Worm (Caenorhabditis elegans): Measurements from ENCODE around the gene pmk-1.

pmk-1 gene

ce11 chrIV:8148494-8148893 is at the start of gene pmk-1:
Gene pmk-1, plus strand, starts transcription at chrIV:8148794.
- no peak for TF ChIP-seq dve-1 (tag; optimal IDR thresholded peaks at IDR 0.05)
- no peak for TF ChIP-seq sdc-2 (tag; optimal IDR thresholded peaks at IDR 0.05)
- no peak for TF ChIP-seq pax-1 (tag; optimal IDR thresholded peaks at IDR 0.05)
- TF ChIP-seq ceh-9 (tag; optimal IDR thresholded peaks at IDR 0.05): no peak
- TF ChIP-seq ceh-14 (tag; optimal IDR thresholded peaks at IDR 0.05): no peak
- no peak for TF ChIP-seq unc-55 (GFP tag; optimal IDR thresholded peaks at IDR 0.05)
- TF ChIP-seq ceh-30 (tag; optimal IDR thresholded peaks at IDR 0.05): no peak
- no peak for TF ChIP-seq ahr-1 (tag; optimal IDR thresholded peaks at IDR 0.05)
- TF ChIP-seq elt-4 (tag; optimal IDR thresholded peaks at IDR 0.05): no peak
- TF ChIP-seq odd-2 (tag; optimal IDR thresholded peaks at IDR 0.05): no peak
- TF ChIP-seq ceh-2 (tag; optimal IDR thresholded peaks at IDR 0.05): no peak
- TF ChIP-seq pha-4 (tag; optimal IDR thresholded peaks at IDR 0.05): no peak
- no peak for TF ChIP-seq fkh-10 (GFP tag; optimal IDR thresholded peaks at IDR 0.05)
- no peak for TF ChIP-seq ceh-22 (tag; optimal IDR thresholded peaks at IDR 0.05)
- TF ChIP-seq che-1 (tag; optimal IDR thresholded peaks at IDR 0.05): no peak
- TF ChIP-seq ets-4 (tag; optimal IDR thresholded peaks at IDR 0.05): no peak
- TF ChIP-seq pat-9 (tag; optimal IDR thresholded peaks at IDR 0.05): no peak
- TF ChIP-seq ceh-19 (GFP tag; optimal IDR thresholded peaks at IDR 0.05): no peak

DNA sequence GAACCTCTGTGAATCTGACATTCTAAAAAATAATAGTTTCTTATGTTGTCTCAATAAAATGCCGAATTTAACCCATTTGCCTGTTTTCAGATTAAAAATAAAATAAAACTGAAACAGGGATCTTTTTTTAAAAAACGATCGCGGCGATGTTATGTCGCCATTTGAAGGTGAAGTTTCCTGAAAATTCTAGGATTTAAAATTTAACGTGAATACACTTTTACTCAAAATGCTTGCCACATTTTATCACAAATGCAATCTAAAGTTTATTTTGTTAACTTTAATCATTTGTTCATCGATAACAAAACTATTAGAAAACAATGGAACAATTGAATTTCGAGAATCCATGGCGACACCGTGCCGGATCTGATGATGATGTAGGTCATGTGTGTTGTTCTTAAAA is 49.0 kb upstream of the pmk-1 start, which contains the start of gene Y42H9AR.2:
TSS of gene Y42H9AR.2 (plus strand) at position 301 of the 400 bp plus-strand sequence.
- TF ChIP-seq ceh-6 (GFP tag; optimal IDR thresholded peaks at IDR 0.05) (no peak), npax-4 (tag; optimal IDR thresholded peaks at IDR 0.05) (no peak), pat-9 (tag; optimal IDR thresholded peaks at IDR 0.05) (no peak), syd-9 (tag; optimal IDR thresholded peaks at IDR 0.05) (no peak), ama-1 (optimal IDR thresholded peaks at IDR 0.05) (no peak), F13H6.1 (tag; optimal IDR thresholded peaks at IDR 0.05) (no peak), ahr-1 (tag; optimal IDR thresholded peaks at IDR 0.05) (no peak), ref-2 (tag; optimal IDR thresholded peaks at IDR 0.05) (no peak)

ce11 chrIV:8102231-8102630 is 46.4 kb upstream of the pmk-1 start, which contains the start of gene Y42H9AR.5:
Gene Y42H9AR.5, plus strand, starts transcription at chrIV:8102531.
- TF ChIP-seq zip-5 (tag; optimal IDR thresholded peaks at IDR 0.05) (no peak), elt-2 (tag; optimal IDR thresholded peaks at IDR 0.05) (peak; percentile 82), ceh-31 (tag; optimal IDR thresholded peaks at IDR 0.05) (no peak)

ce11 chrIV:8103196-8103595 is 45.4 kb upstream of the pmk-1 start:
- no peak for TF ChIP-seq C38D4.7 (GFP tag; optimal IDR thresholded peaks at IDR 0.05)
- peak; percentile 28 for TF ChIP-seq unc-55 (GFP tag; optimal IDR thresholded peaks at IDR 0.05)
- no peak for TF ChIP-seq C08G9.2 (tag; optimal IDR thresholded peaks at IDR 0.05)

DNA sequence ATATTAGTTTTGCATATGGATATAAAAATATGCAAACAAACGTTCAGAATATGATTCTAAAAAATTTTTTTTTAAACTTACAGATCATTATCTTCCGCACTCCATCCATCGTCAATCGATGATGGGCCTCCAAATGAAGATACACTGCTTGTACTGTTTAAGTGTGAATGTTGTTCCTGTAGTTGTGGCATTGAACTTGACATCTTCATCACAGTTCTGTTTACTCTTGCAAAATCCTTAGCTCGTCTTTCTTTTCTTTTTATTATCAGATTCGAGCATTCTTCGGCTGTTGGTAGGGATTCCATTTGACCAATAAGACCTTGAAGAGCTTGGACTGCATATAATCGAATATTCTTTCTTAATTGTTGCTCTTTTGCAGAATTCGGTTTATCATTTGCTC is 43.5 kb upstream of the pmk-1 start:
- TF ChIP-seq sox-4 (tag; optimal IDR thresholded peaks at IDR 0.05): no peak
- no peak for TF ChIP-seq nhr-11 (tag; optimal IDR thresholded peaks at IDR 0.05)
- TF ChIP-seq fkh-10 (GFP tag; optimal IDR thresholded peaks at IDR 0.05): no peak
- TF ChIP-seq pros-1 (tag; optimal IDR thresholded peaks at IDR 0.05): no peak
- no peak for TF ChIP-seq C08G9.2 (tag; optimal IDR thresholded peaks at IDR 0.05)
- TF ChIP-seq elt-2 (tag; optimal IDR thresholded peaks at IDR 0.05): no peak
- no peak for TF ChIP-seq ceh-2 (tag; optimal IDR thresholded peaks at IDR 0.05)

DNA sequence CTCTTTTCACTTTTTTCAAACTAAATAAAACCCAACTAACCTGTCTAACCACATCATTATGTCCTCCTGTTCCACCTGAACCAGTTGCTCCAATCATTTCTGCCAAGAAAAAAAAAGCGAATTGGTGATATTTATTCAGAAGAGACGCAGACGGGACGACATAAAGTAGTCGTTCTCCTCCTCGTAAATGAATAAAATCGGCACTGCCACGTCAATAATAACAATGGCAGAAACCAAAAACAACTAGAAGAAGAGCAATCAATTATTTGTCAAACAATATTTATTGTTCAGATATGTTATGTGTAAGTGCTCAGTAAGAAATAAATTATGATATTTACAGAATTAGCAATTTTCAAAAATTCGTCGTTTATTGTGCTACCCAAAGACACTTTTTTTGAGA is 41.1 kb upstream of the pmk-1 start, which contains the start of gene rabs-5:
TSS of gene rabs-5 (minus strand) at position 101 of the 400 bp plus-strand sequence.
- TF ChIP-seq pag-3 (tag; optimal IDR thresholded peaks at IDR 0.05; ENCODE audit: borderline replicate concordance) (no peak), tbx-7 (tag; optimal IDR thresholded peaks at IDR 0.05) (no peak), unc-42 (tag; optimal IDR thresholded peaks at IDR 0.05) (no peak), ceh-14 (tag; optimal IDR thresholded peaks at IDR 0.05) (no peak), ceh-18 (tag; optimal IDR thresholded peaks at IDR 0.05) (no peak), syd-9 (tag; optimal IDR thresholded peaks at IDR 0.05) (no peak), ets-4 (tag; optimal IDR thresholded peaks at IDR 0.05) (no peak), che-1 (tag; optimal IDR thresholded peaks at IDR 0.05) (no peak), hlh-13 (GFP tag; optimal IDR thresholded peaks at IDR 0.05) (no peak), elt-4 (tag; optimal IDR thresholded peaks at IDR 0.05) (no peak), hlh-15 (tag; optimal IDR thresholded peaks at IDR 0.05) (no peak), zip-5 (tag; optimal IDR thresholded peaks at IDR 0.05) (no peak), madf-2 (tag; optimal IDR thresholded peaks at IDR 0.05) (no peak), ztf-16 (tag; optimal IDR thresholded peaks at IDR 0.05) (no peak), T23F11.4 (GFP tag; optimal IDR thresholded peaks at IDR 0.05) (no peak), pat-9 (tag; optimal IDR thresholded peaks at IDR 0.05) (no peak)
